Worm (Caenorhabditis elegans) whole organism, L1 larva: Measurements from ENCODE around the gene nspb-1.
"Not testable (repeated sequence)": the region's sequence is repeated elsewhere in the genome, so short reads cannot be mapped to it uniquely, and the experiment has no call there.

Source experiments
- Y116A8C.19 ChIP-seq: sonication (generic microtip); optimal IDR thresholded peaks from 2 replicates; lab custom pipeline; 2016; ENCODE audit warnings: missing compliant biosample characterization, missing genetic modification characterization, borderline replicate concordance
- aha-1 ChIP-seq: fragments of 150-350 bp; optimal IDR thresholded peaks from 2 replicates; lab custom pipeline; 2014; ENCODE audit warnings: missing biosample characterization, missing genetic modification characterization
- alr-1 ChIP-seq: fragments of 200-800 bp; sonication (Bioruptor generic); optimal IDR thresholded peaks from 2 replicates; lab custom pipeline; 2018; ENCODE audit warnings: borderline replicate concordance, mild to moderate bottlenecking, missing genetic modification characterization, missing compliant biosample characterization
- ceh-8 ChIP-seq: fragments of 200-800 bp; sonication (Bioruptor generic); optimal IDR thresholded peaks from 2 replicates; lab custom pipeline; 2018; ENCODE audit warnings: mild to moderate bottlenecking, missing genetic modification characterization, moderate library complexity, missing compliant biosample characterization
- efl-1 ChIP-seq, 4 experiments: fragments of 150-350 bp; optimal IDR thresholded peaks in 3 of 4; peaks in 1 of 4; 1 replicate in 1 of 4; 2 replicates in 3 of 4; lab custom pipeline; 2014; ENCODE audit warnings: missing biosample characterization in 2 of 4, missing genetic modification characterization in 2 of 4, missing genetic modification reagents in 2 of 4
- egl-13 ChIP-seq: sonication (generic microtip); optimal IDR thresholded peaks from 2 replicates; lab custom pipeline; 2016; ENCODE audit warnings: missing genotype, missing genetic modification reagents, missing genetic modification characterization, missing compliant biosample characterization
- elt-2 ChIP-seq: sonication (generic microtip); optimal IDR thresholded peaks from 2 replicates; lab custom pipeline; 2016; ENCODE audit warnings: missing genetic modification characterization, mild to moderate bottlenecking, inconsistent platforms, missing compliant biosample characterization, missing genetic modification reagents
- fkh-10 ChIP-seq: sonication (generic microtip); optimal IDR thresholded peaks from 2 replicates; lab custom pipeline; 2017; ENCODE audit warnings: missing biosample characterization, missing genetic modification reagents, missing genetic modification characterization
- fkh-8 ChIP-seq: sonication (generic microtip); optimal IDR thresholded peaks from 2 replicates; lab custom pipeline; 2016; ENCODE audit warnings: mild to moderate bottlenecking, missing genetic modification characterization, missing compliant biosample characterization
- fos-1 ChIP-seq: fragments of 150-350 bp; optimal IDR thresholded peaks from 2 replicates; lab custom pipeline; 2014; ENCODE audit warnings: missing biosample characterization, missing genetic modification characterization
- grh-1 ChIP-seq: fragments of 200-800 bp; sonication (Bioruptor generic); IDR thresholded peaks from 2 replicates; pipeline ENCODE4 v1.3.6; 2022; ENCODE audit warnings: missing genetic modification reagents, missing genetic modification characterization, missing compliant biosample characterization
- jun-1 ChIP-seq: fragments of 150-350 bp; optimal IDR thresholded peaks from 2 replicates; lab custom pipeline; 2014; ENCODE audit warnings: missing biosample characterization, missing genetic modification reagents, missing genetic modification characterization
- lin-35 ChIP-seq, 2 experiments: fragments of 150-350 bp; optimal IDR thresholded peaks; 2 replicates each; lab custom pipeline; 2014; ENCODE audit warnings: missing biosample characterization in 2 of 2, missing genetic modification characterization in 2 of 2, missing genetic modification reagents in 2 of 2
- nhr-11 ChIP-seq: fragments of 150-350 bp; optimal IDR thresholded peaks from 2 replicates; lab custom pipeline; 2014; ENCODE audit warnings: missing biosample characterization, missing genetic modification characterization
- nhr-237 ChIP-seq: fragments of 150-350 bp; optimal IDR thresholded peaks from 2 replicates; lab custom pipeline; 2014; ENCODE audit warnings: missing biosample characterization, missing genetic modification characterization
- nhr-84 ChIP-seq: sonication (generic microtip); optimal IDR thresholded peaks from 2 replicates; lab custom pipeline; 2017; ENCODE audit warnings: missing biosample characterization, missing genetic modification characterization
- nhr-90 ChIP-seq: sonication (generic microtip); optimal IDR thresholded peaks from 2 replicates; lab custom pipeline; 2016; ENCODE audit warnings: mild to moderate bottlenecking, missing genetic modification characterization, missing compliant biosample characterization; ENCODE audit not compliant: poor library complexity
- rnt-1 ChIP-seq: sonication (generic microtip); optimal IDR thresholded peaks from 2 replicates; lab custom pipeline; 2016; ENCODE audit warnings: mild to moderate bottlenecking, missing genetic modification characterization, moderate library complexity, missing compliant biosample characterization
- sox-4 ChIP-seq: sonication (generic microtip); optimal IDR thresholded peaks from 2 replicates; lab custom pipeline; 2016; ENCODE audit warnings: missing genetic modification characterization, missing compliant biosample characterization
- sup-37 ChIP-seq: fragments of 200-800 bp; sonication (Bioruptor generic); optimal IDR thresholded peaks from 2 replicates; lab custom pipeline; 2018; ENCODE audit warnings: mild to moderate bottlenecking, missing genetic modification characterization, missing compliant biosample characterization
- tlp-1 ChIP-seq: fragments of 150-350 bp; optimal IDR thresholded peaks from 2 replicates; lab custom pipeline; 2014; ENCODE audit warnings: missing biosample characterization, missing genetic modification characterization
- unc-30 ChIP-seq: sonication (generic microtip); optimal IDR thresholded peaks from 2 replicates; lab custom pipeline; 2017; ENCODE audit warnings: missing biosample characterization, missing genetic modification characterization
- unc-86 ChIP-seq: sonication (generic microtip); optimal IDR thresholded peaks from 2 replicates; lab custom pipeline; 2016; ENCODE audit warnings: missing genetic modification characterization, missing compliant biosample characterization
- vab-15 ChIP-seq: sonication (generic microtip); optimal IDR thresholded peaks from 2 replicates; lab custom pipeline; 2017; ENCODE audit warnings: missing genotype, mild to moderate bottlenecking, missing genetic modification characterization, missing compliant biosample characterization
- xbp-1 ChIP-seq: sonication (generic microtip); optimal IDR thresholded peaks from 2 replicates; lab custom pipeline; 2016; ENCODE audit warnings: missing genetic modification characterization, missing compliant biosample characterization
- zag-1 ChIP-seq: fragments of 150-350 bp; optimal IDR thresholded peaks from 2 replicates; lab custom pipeline; 2014; ENCODE audit warnings: missing biosample characterization, missing genetic modification characterization
- ztf-11 ChIP-seq, 2 experiments: sonication (generic microtip); optimal IDR thresholded peaks; 2 replicates each; lab custom pipeline; 2016 to 2017; ENCODE audit warnings: missing genetic modification characterization in 2 of 2, missing biosample characterization in 1 of 2, missing compliant biosample characterization in 1 of 2

nspb-1 gene

ce11 chrIV:6598740-6599139 lies 7.8 kb upstream of the nspb-1 start, which contains the start of gene nspb-5:
nspb-5 (plus strand) TSS chrIV:6599040.
- TF ChIP-seq ceh-8 (GFP tag; lab: Kevin White, UChicago); rnt-1; xbp-1 (tag; lab: Kevin White, UChicago): not testable (repeated sequence)

- not testable (repeated sequence) for TF ChIP-seq unc-30 (tag; lab: Kevin White, UChicago); unc-86 (tag; lab: Kevin White, UChicago); jun-1
Observed at ce11 chrIV:6597918-6598317, 7.0 kb upstream of the nspb-1 start, which contains the start of gene nspb-4. nspb-4 (plus strand) TSS chrIV:6598218.

ce11 chrIV:6597298-6597697 lies 6.4 kb upstream of the nspb-1 start, which contains the start of gene F38A5.6:
F38A5.6 (minus strand) TSS chrIV:6597398.
- TF ChIP-seq efl-1 (optimal IDR thresholded peaks at IDR 0.05; lab: Kevin White, UChicago) (no peak), efl-1 (GFP tag; optimal IDR thresholded peaks at IDR 0.05 in 1 of 2; lab: Kevin White, UChicago) (peak in 1 of 2 experiments; percentile 88), grh-1 (GFP tag; lab: Robert Waterston, UW) (no peak)
- TF ChIP-seq, all 84 proteins: peak for 1

- TF ChIP-seq fkh-8 (tag; lab: Kevin White, UChicago) (no peak), fos-1 (no peak), lin-35 (GFP tag; optimal IDR thresholded peaks at IDR 0.05; lab: Kevin White, UChicago) (no peak), tlp-1 (no peak), vab-15 (tag; lab: Kevin White, UChicago) (no peak), ztf-11 (tag; optimal IDR thresholded peaks at IDR 0.05; lab: Kevin White, UChicago) (no peak), sox-4 (tag; lab: Kevin White, UChicago) (no peak)
Observed at ce11 chrIV:6595912-6596311, 5.0 kb upstream of the nspb-1 start, which contains the start of gene F38A5.22. F38A5.22 (minus strand) TSS chrIV:6595940.

ce11 chrIV:6594871-6595270 lies 4.0 kb upstream of the nspb-1 start, which contains the start of gene nspb-3:
nspb-3 (minus strand) TSS chrIV:6594971.
- TF ChIP-seq Y116A8C.19 (tag; lab: Kevin White, UChicago); aha-1 (tag; lab: Kevin White, UChicago); jun-1: not testable (repeated sequence)

- TF ChIP-seq elt-2 (peak; percentile 46), zag-1 (tag; lab: Kevin White, UChicago) (no peak)
Observed at ce11 chrIV:6590029-6590428, 881 bp downstream of the nspb-1 start, which contains the start of the genes lec-11 and irld-7. lec-11 (minus strand) TSS chrIV:6590154. irld-7 (plus strand) TSS chrIV:6590360.

ce11 chrIV:6588080-6588613 lies 2.8 kb downstream of the nspb-1 start:
- no peak for TF ChIP-seq zag-1 (tag; lab: Kevin White, UChicago)
- no peak for TF ChIP-seq nhr-84 (tag; lab: Kevin White, UChicago)
- no peak for TF ChIP-seq ztf-11 (tag; optimal IDR thresholded peaks at IDR 0.05; lab: Kevin White, UChicago)
- no peak for TF ChIP-seq fos-1
- TF ChIP-seq nhr-11 = no peak
- no peak for TF ChIP-seq aha-1 (tag; lab: Kevin White, UChicago)
- no peak for TF ChIP-seq fkh-10
- TF ChIP-seq nhr-237 = no peak
- no peak for TF ChIP-seq alr-1
- TF ChIP-seq nhr-90 = no peak
- TF ChIP-seq sup-37 (GFP tag; lab: Kevin White, UChicago) = no peak
- no peak for TF ChIP-seq egl-13 (tag; lab: Kevin White, UChicago)
